Fruit fly (Drosophila melanogaster) whole organism, embryonic: Measurements from ENCODE around the gene Rpt5.

Source experiments
- Adf1 ChIP-seq: fragments of 200-800 bp; sonication (Bioruptor generic); IDR thresholded peaks from 2 replicates; pipeline ENCODE4 v1.3.6; 2022; ENCODE audit warnings: missing biosample characterization, missing genetic modification characterization
- Antp ChIP-seq: fragments of 200-800 bp; sonication (Bioruptor generic); optimal IDR thresholded peaks from 3 replicates; lab custom pipeline; 2016; ENCODE audit warnings: missing biosample characterization, missing genetic modification characterization
- CG10321 ChIP-seq: fragments of 200-800 bp; sonication (Bioruptor generic); IDR thresholded peaks from 2 replicates; pipeline ENCODE4 v1.3.6; 2022; ENCODE audit warnings: missing biosample characterization, missing genetic modification characterization
- CG11085 ChIP-seq: fragments of 200-800 bp; sonication (Bioruptor generic); IDR thresholded peaks from 2 replicates; pipeline ENCODE4 v1.3.6; 2022; ENCODE audit warnings: missing biosample characterization, missing genetic modification characterization
- CG12104 ChIP-seq: fragments of 200-800 bp; sonication (Bioruptor generic); optimal IDR thresholded peaks from 3 replicates; lab custom pipeline; 2016; ENCODE audit warnings: missing biosample characterization, missing genetic modification characterization
- CG12155 ChIP-seq: fragments of 200-800 bp; sonication (Bioruptor generic); optimal IDR thresholded peaks from 3 replicates; lab custom pipeline; 2016; ENCODE audit warnings: missing biosample characterization, missing genetic modification characterization
- CG14860 ChIP-seq: fragments of 200-800 bp; sonication (Bioruptor generic); IDR thresholded peaks from 3 replicates; pipeline ENCODE4 v1.3.6; 2022; ENCODE audit warnings: missing biosample characterization, missing genetic modification characterization; ENCODE audit not compliant: partially characterized antibody
- CG15696 ChIP-seq: fragments of 200-800 bp; sonication (Bioruptor generic); optimal IDR thresholded peaks from 2 replicates; lab custom pipeline; 2019; ENCODE audit warnings: missing biosample characterization, mild to moderate bottlenecking, missing genetic modification characterization, moderate library complexity
- CG17612 ChIP-seq: fragments of 200-800 bp; sonication (Bioruptor generic); IDR thresholded peaks from 2 replicates; pipeline ENCODE4 v1.3.6; 2022; ENCODE audit warnings: missing biosample characterization, missing genetic modification characterization
- CG18764 ChIP-seq: fragments of 200-800 bp; sonication (Bioruptor generic); optimal IDR thresholded peaks from 3 replicates; lab custom pipeline; 2016; ENCODE audit warnings: missing biosample characterization, missing genetic modification characterization
- CG3065 ChIP-seq: fragments of 200-800 bp; sonication (Bioruptor generic); optimal IDR thresholded peaks from 2 replicates; lab custom pipeline; 2016; ENCODE audit warnings: missing biosample characterization, missing genetic modification characterization
- CG3163 ChIP-seq: fragments of 200-800 bp; sonication (Bioruptor generic); optimal IDR thresholded peaks from 3 replicates; lab custom pipeline; 2016; ENCODE audit warnings: missing biosample characterization, missing genetic modification characterization
- CG33557 ChIP-seq: fragments of 200-800 bp; sonication (Bioruptor generic); optimal IDR thresholded peaks from 2 replicates; lab custom pipeline; 2019; ENCODE audit warnings: missing biosample characterization, mild to moderate bottlenecking, missing genetic modification characterization, moderate library complexity
- CG3407 ChIP-seq: fragments of 200-800 bp; sonication (Bioruptor generic); optimal IDR thresholded peaks from 2 replicates; lab custom pipeline; 2018; ENCODE audit warnings: missing biosample characterization, mild to moderate bottlenecking, missing genetic modification characterization
- CG34224 ChIP-seq: fragments of 200-800 bp; sonication (Bioruptor generic); IDR thresholded peaks from 3 replicates; pipeline ENCODE4 v1.3.6; 2022; ENCODE audit warnings: missing biosample characterization, missing genetic modification characterization; ENCODE audit not compliant: partially characterized antibody
- CG3847 ChIP-seq: fragments of 200-800 bp; sonication (Bioruptor generic); IDR thresholded peaks from 2 replicates; pipeline ENCODE4 v1.3.6; 2022; ENCODE audit warnings: missing biosample characterization, missing genetic modification characterization
- CG4360 ChIP-seq: fragments of 200-800 bp; sonication (Bioruptor generic); IDR thresholded peaks from 2 replicates; pipeline ENCODE4 v1.3.6; 2022; ENCODE audit warnings: missing biosample characterization, missing genetic modification characterization
- CG4820 ChIP-seq: fragments of 200-800 bp; sonication (Bioruptor generic); optimal IDR thresholded peaks from 3 replicates; lab custom pipeline; 2016; ENCODE audit warnings: missing biosample characterization, missing genetic modification characterization
- CG6854 ChIP-seq: fragments of 200-800 bp; sonication (Bioruptor generic); optimal IDR thresholded peaks from 3 replicates; lab custom pipeline; 2017; ENCODE audit warnings: missing biosample characterization, mild to moderate bottlenecking, missing genetic modification characterization
- CG8388 ChIP-seq: fragments of 200-800 bp; sonication (Bioruptor generic); optimal IDR thresholded peaks from 2 replicates; lab custom pipeline; 2019; ENCODE audit warnings: missing biosample characterization, mild to moderate bottlenecking, missing genetic modification characterization, moderate library complexity
- CG8765 ChIP-seq: fragments of 200-800 bp; sonication (Bioruptor generic); IDR thresholded peaks from 2 replicates; pipeline ENCODE4 v1.3.6; 2022; ENCODE audit warnings: missing biosample characterization, missing genetic modification characterization
- CG9727 ChIP-seq: fragments of 200-800 bp; sonication (Bioruptor generic); optimal IDR thresholded peaks from 3 replicates; lab custom pipeline; 2017; ENCODE audit warnings: missing biosample characterization, mild to moderate bottlenecking, missing genetic modification characterization
- CG9876 ChIP-seq: fragments of 200-800 bp; sonication (Bioruptor generic); optimal IDR thresholded peaks from 2 replicates; lab custom pipeline; 2016; ENCODE audit warnings: missing biosample characterization, missing genetic modification characterization
- D19A ChIP-seq: fragments of 200-800 bp; optimal IDR thresholded peaks from 3 replicates; lab custom pipeline; 2019; ENCODE audit warnings: missing biosample characterization, mild to moderate bottlenecking, missing genetic modification characterization, moderate library complexity
- Dad ChIP-seq: fragments of 200-800 bp; sonication (Bioruptor generic); optimal IDR thresholded peaks from 3 replicates; lab custom pipeline; 2016; ENCODE audit warnings: missing biosample characterization, missing genetic modification characterization
- Dek ChIP-seq: fragments of 200-800 bp; sonication (Bioruptor generic); optimal IDR thresholded peaks from 3 replicates; lab custom pipeline; 2019; ENCODE audit warnings: missing biosample characterization, mild to moderate bottlenecking, missing genetic modification characterization, moderate library complexity
- Gug ChIP-seq: fragments of 200-800 bp; sonication (Bioruptor generic); IDR thresholded peaks from 4 replicates; pipeline ENCODE4 v1.3.6; 2022; ENCODE audit warnings: missing biosample characterization, missing genetic modification characterization
- HLH4C ChIP-seq: fragments of 200-800 bp; sonication (Bioruptor generic); IDR thresholded peaks from 3 replicates; pipeline ENCODE4 v1.3.6; 2022; ENCODE audit warnings: missing biosample characterization, missing genetic modification characterization; ENCODE audit not compliant: partially characterized antibody
- HLH54F ChIP-seq: fragments of 200-800 bp; sonication (Bioruptor generic); optimal IDR thresholded peaks from 3 replicates; lab custom pipeline; 2016; ENCODE audit warnings: missing biosample characterization, missing genetic modification characterization
- Hmr ChIP-seq: fragments of 200-800 bp; sonication (Bioruptor generic); optimal IDR thresholded peaks from 3 replicates; lab custom pipeline; 2017; ENCODE audit warnings: mild to moderate bottlenecking, missing biosample characterization, missing genetic modification reagents, missing genetic modification characterization
- Hr78 ChIP-seq, 2 experiments: fragments of 200-800 bp in 1 of 2; fragments of >200 bp in 1 of 2; sonication (Bioruptor generic) in 1 of 2; optimal IDR thresholded peaks; 2 replicates each; lab custom pipeline; 2017 to 2019; ENCODE audit warnings: missing biosample characterization in 2 of 2, missing genetic modification characterization in 2 of 2, mild to moderate bottlenecking in 1 of 2, moderate library complexity in 1 of 2
- Lpt ChIP-seq: fragments of >200 bp; optimal IDR thresholded peaks from 2 replicates; lab custom pipeline; 2018; ENCODE audit warnings: missing biosample characterization, missing genetic modification characterization
- Mrtf ChIP-seq: fragments of 200-800 bp; sonication (Bioruptor generic); IDR thresholded peaks from 3 replicates; pipeline ENCODE4 v1.3.6; 2022; ENCODE audit warnings: missing biosample characterization, missing genetic modification characterization
- NK7.1 ChIP-seq: fragments of 200-800 bp; sonication (Bioruptor generic); optimal IDR thresholded peaks from 3 replicates; lab custom pipeline; 2016; ENCODE audit warnings: missing biosample characterization, missing genetic modification characterization
- Sox100B ChIP-seq: fragments of 200-800 bp; sonication (Bioruptor generic); optimal IDR thresholded peaks from 3 replicates; lab custom pipeline; 2018; ENCODE audit warnings: missing biosample characterization, mild to moderate bottlenecking, missing genetic modification characterization
- ac ChIP-seq: fragments of 200-800 bp; sonication (Bioruptor generic); optimal IDR thresholded peaks from 3 replicates; lab custom pipeline; 2017; ENCODE audit warnings: missing biosample characterization, mild to moderate bottlenecking, missing genetic modification characterization
- aop ChIP-seq: fragments of 200-800 bp; sonication (Bioruptor generic); IDR thresholded peaks from 2 replicates; pipeline ENCODE4 v1.3.6; 2022; ENCODE audit warnings: missing biosample characterization, missing genetic modification characterization
- danr ChIP-seq: fragments of 200-800 bp; sonication (Bioruptor generic); IDR thresholded peaks from 2 replicates; pipeline ENCODE4 v1.3.6; 2022; ENCODE audit warnings: missing biosample characterization, missing genetic modification characterization
- fd64A ChIP-seq: fragments of 200-800 bp; sonication (Bioruptor generic); optimal IDR thresholded peaks from 3 replicates; lab custom pipeline; 2018; ENCODE audit warnings: missing biosample characterization, mild to moderate bottlenecking, missing genetic modification characterization
- ind ChIP-seq: fragments of 200-800 bp; sonication (Bioruptor generic); optimal IDR thresholded peaks from 3 replicates; lab custom pipeline; 2016; ENCODE audit warnings: missing biosample characterization, missing genetic modification characterization
- jigr1 ChIP-seq: fragments of 200-800 bp; sonication (Bioruptor generic); IDR thresholded peaks from 3 replicates; pipeline ENCODE4 v1.3.6; 2022; ENCODE audit warnings: missing biosample characterization, missing genetic modification characterization
- lab ChIP-seq: fragments of 200-800 bp; sonication (Bioruptor generic); optimal IDR thresholded peaks from 3 replicates; lab custom pipeline; 2017; ENCODE audit warnings: missing biosample characterization, missing genetic modification characterization, mild to moderate bottlenecking, moderate library complexity, missing genetic modification reagents
- odd ChIP-seq: fragments of 200-800 bp; sonication (Bioruptor generic); optimal IDR thresholded peaks from 2 replicates; lab custom pipeline; 2017; ENCODE audit warnings: missing biosample characterization, mild to moderate bottlenecking, missing genetic modification characterization
- pita ChIP-seq: fragments of 200-800 bp; sonication (Bioruptor generic); optimal IDR thresholded peaks from 2 replicates; lab custom pipeline; 2017; ENCODE audit warnings: missing biosample characterization, mild to moderate bottlenecking, missing genetic modification characterization
- pum ChIP-seq: fragments of 200-800 bp; sonication (Bioruptor generic); optimal IDR thresholded peaks from 2 replicates; lab custom pipeline; 2016; ENCODE audit warnings: missing biosample characterization, missing genetic modification characterization
- ro ChIP-seq: fragments of 200-800 bp; sonication (Bioruptor generic); IDR thresholded peaks from 2 replicates; pipeline ENCODE4 v1.3.6; 2022; ENCODE audit warnings: missing biosample characterization, missing genetic modification characterization
- wdn ChIP-seq: fragments of 200-800 bp; sonication (Bioruptor generic); IDR thresholded peaks from 2 replicates; pipeline ENCODE4 v1.3.6; 2022; ENCODE audit warnings: missing biosample characterization, missing genetic modification characterization
- wor ChIP-seq: fragments of 200-800 bp; sonication (Bioruptor generic); IDR thresholded peaks from 2 replicates; pipeline ENCODE4 v1.3.6; 2022; ENCODE audit warnings: missing biosample characterization, missing genetic modification characterization

Rpt5 gene

DNA sequence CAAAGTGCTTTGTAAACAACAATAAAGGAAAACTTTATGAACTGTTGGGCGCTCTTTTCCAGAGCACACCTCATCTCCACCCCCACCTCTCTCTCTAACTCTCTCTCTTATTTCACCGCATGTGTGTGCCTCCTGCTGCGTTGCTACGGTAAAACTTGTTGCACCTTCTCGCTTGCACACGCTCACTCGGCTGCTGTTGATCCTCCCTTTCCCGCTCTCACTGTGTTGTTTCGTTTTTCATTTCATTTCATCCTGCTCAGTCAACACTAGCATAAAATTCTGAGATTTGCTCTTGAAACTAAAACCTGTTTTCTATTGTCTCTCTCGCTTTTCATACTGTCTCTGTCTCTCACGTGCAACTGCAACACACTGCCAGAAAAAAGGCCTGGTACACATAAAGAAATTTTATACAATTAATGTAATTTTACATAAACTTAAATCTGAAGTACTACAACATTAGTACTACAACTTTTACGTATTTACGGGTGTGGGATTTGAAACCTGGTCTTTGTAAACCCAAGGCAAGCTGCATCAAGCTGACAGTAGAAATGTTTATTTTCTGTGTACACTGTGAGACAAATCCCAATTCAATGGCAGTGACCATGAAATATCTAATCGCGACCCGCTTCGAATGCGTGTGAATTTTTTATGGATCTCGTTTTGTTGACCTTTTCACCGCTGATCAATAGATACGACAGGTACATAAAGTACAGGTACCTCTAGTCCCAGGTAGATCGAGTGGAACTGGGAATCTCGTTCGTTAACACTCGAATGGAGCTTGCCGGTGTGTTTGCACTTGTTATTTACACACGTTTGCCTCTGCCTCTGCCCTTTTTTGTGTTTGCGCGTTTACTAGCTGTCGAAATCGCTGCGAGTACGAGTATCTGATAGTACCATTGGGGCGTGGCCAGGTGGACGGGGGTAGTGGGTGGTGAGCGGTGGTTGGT, 30.1 kb downstream of the Rpt5 start (continued):
- no peak for TF ChIP-seq CG9876 (GFP tag; lab: Kevin White, UChicago)
- TF ChIP-seq CG9727 (GFP tag; lab: Kevin White, UChicago): peak; percentile 93
- TF ChIP-seq CG8765 (GFP tag; lab: Robert Waterston, UW): peak; percentile 86
- peak; percentile 68; the same call in 3 of the 4 replicates for TF ChIP-seq Gug (GFP tag; lab: Robert Waterston, UW)
- no peak for TF ChIP-seq HLH4C (GFP tag; lab: Robert Waterston, UW)
- peak; percentile 37 for TF ChIP-seq CG3163 (GFP tag; lab: Kevin White, UChicago)
- TF ChIP-seq CG10321: no peak
- peak; percentile 51 for TF ChIP-seq CG3065 (GFP tag; lab: Kevin White, UChicago)
- peak; percentile 55 for TF ChIP-seq fd64A (GFP tag; lab: Kevin White, UChicago)
- peak; percentile 30; the same call in 1 of the 2 replicates for TF ChIP-seq CG4360 (GFP tag; lab: Robert Waterston, UW)
- peak; percentile 93 for TF ChIP-seq ac (GFP tag; lab: Kevin White, UChicago)
- TF ChIP-seq Mrtf (GFP tag; lab: Robert Waterston, UW): peak; percentile 59; the same call in 2 of the 3 replicates
- TF ChIP-seq CG14860 (GFP tag; lab: Robert Waterston, UW): no peak
- TF ChIP-seq NK7.1 (GFP tag; lab: Kevin White, UChicago): peak; percentile 68
- peak; percentile 86 for TF ChIP-seq lab (GFP tag; lab: Kevin White, UChicago)
- TF ChIP-seq CG17612 (GFP tag; lab: Robert Waterston, UW): no peak; the same call in 1 of the 2 replicates
- TF ChIP-seq pum (GFP tag; lab: Kevin White, UChicago): peak; percentile 90
- TF ChIP-seq Antp (GFP tag; lab: Kevin White, UChicago): peak; percentile 77
- no peak for TF ChIP-seq Lpt (GFP tag; lab: Kevin White, UChicago)
- TF ChIP-seq CG15696 (tag; lab: Kevin White, UChicago): peak; percentile 94
- TF ChIP-seq CG8388: peak; percentile 97
- peak; percentile 36 for TF ChIP-seq Dad
- TF ChIP-seq CG12104: peak; percentile 70
- peak; percentile 50; the same call in 1 of the 2 replicates for TF ChIP-seq CG3847 (GFP tag; lab: Robert Waterston, UW)
- peak in 1 of 2 experiments; percentile 97 for TF ChIP-seq Hr78 (GFP tag; optimal IDR thresholded peaks at IDR 0.05; lab: Kevin White, UChicago)
- peak; percentile 80 for TF ChIP-seq ind (GFP tag; lab: Kevin White, UChicago)
- peak; percentile 84 for TF ChIP-seq CG3407 (GFP tag; lab: Kevin White, UChicago)
- peak; percentile 78 for TF ChIP-seq danr (GFP tag; lab: Robert Waterston, UW)
- peak; percentile 72 for TF ChIP-seq CG12155 (GFP tag; lab: Kevin White, UChicago)
- TF ChIP-seq aop (GFP tag; lab: Robert Waterston, UW): peak; percentile 27; the same call in 1 of the 2 replicates
- TF ChIP-seq HLH54F (GFP tag; lab: Kevin White, UChicago): peak; percentile 50
- peak; percentile 57; the same call in 1 of the 3 replicates for TF ChIP-seq jigr1 (GFP tag; lab: Robert Waterston, UW)
- TF ChIP-seq CG4820: peak; percentile 91
- no peak for TF ChIP-seq pita (GFP tag; lab: Kevin White, UChicago)
- TF ChIP-seq Hmr (GFP tag; lab: Kevin White, UChicago): peak; percentile 71
- TF ChIP-seq Adf1 (GFP tag; lab: Robert Waterston, UW): peak; percentile 65
- TF ChIP-seq Dek (tag; lab: Kevin White, UChicago): peak; percentile 66
- peak; percentile 91 for TF ChIP-seq D19A (tag; lab: Kevin White, UChicago)
- TF ChIP-seq CG18764: peak; percentile 77
- TF ChIP-seq ro (GFP tag; lab: Robert Waterston, UW): peak; percentile 47; the same call in 1 of the 2 replicates
- no peak for TF ChIP-seq wdn
- TF ChIP-seq CG6854 (GFP tag; lab: Kevin White, UChicago): peak; percentile 43
- peak; percentile 73 for TF ChIP-seq wor
- TF ChIP-seq CG33557: peak; percentile 92
- TF ChIP-seq Sox100B (GFP tag; lab: Kevin White, UChicago): peak; percentile 87
- TF ChIP-seq CG34224 (GFP tag; lab: Robert Waterston, UW): no peak
- TF ChIP-seq CG11085 (GFP tag; lab: Robert Waterston, UW): no peak
- TF ChIP-seq odd: peak; percentile 88
